Worm (Caenorhabditis elegans): Measurements from ENCODE around the gene pph-1.

DNA sequence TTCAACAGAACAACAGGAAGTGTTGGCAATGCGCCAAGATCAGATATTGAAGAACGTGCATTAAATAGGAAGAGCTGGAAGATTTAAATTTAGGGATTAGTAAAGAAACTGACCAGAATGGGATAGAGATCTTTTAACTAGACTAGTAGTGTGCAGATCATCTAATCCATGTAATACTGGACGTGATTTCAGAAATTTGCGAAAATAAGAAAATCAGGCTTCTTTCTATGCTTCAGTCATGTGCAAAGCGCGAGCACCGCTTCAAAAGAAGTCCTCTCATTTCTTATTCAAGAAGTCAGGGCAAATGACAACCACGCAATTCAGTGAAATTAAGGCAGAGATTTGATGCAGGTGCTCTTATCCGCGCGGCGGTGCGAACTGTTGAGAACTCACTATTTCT lies 15.7 kb downstream of the pph-1 start:
- TF ChIP-seq ceh-8 (GFP tag; optimal IDR thresholded peaks at IDR 0.05) (no peak), ets-5 (GFP tag; IDR thresholded peaks at IDR 0.05) (no peak), hpl-2 (GFP tag; optimal IDR thresholded peaks at IDR 0.05) (no peak), blmp-1 (tag; optimal IDR thresholded peaks at IDR 0.05) (no peak), C34B4.2 (tag; optimal IDR thresholded peaks at IDR 0.05) (no peak)

Data from whole organism, L1 larva.